Worm (Caenorhabditis elegans): Measurements from ENCODE around the gene nmur-2.
"Not testable (repeated sequence)": the region's sequence is repeated elsewhere in the genome, so short reads cannot be mapped to it uniquely, and the experiment has no call there.

The nmur-2 gene

DNA sequence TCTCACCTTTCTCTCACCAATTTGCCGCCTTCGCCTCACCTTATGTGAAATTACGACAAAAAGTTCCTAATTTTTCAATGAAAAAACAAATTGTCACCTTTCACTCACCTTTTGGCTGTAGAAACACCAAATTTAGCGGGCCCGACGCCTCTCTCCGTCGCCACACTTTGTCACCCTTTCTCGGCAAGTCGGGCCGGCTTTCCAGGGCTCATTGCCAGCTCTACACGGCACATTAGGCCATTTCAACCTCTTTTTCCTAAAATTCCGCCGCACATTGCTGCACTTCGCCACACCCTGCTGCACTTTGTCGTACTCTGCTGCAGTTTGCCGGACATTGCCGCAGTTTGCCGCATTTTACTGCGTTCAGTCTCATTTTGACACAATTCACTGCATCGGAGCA, 23.6 kb downstream of the nmur-2 start:
- no peak for TF ChIP-seq zip-4 (GFP tag; optimal IDR thresholded peaks at IDR 0.05)
- TF ChIP-seq nhr-71 (tag; optimal IDR thresholded peaks at IDR 0.05): no peak
- no peak for TF ChIP-seq nhr-77 (tag; optimal IDR thresholded peaks at IDR 0.05)
- no peak for TF ChIP-seq ceh-63 (GFP tag; optimal IDR thresholded peaks at IDR 0.05)

DNA sequence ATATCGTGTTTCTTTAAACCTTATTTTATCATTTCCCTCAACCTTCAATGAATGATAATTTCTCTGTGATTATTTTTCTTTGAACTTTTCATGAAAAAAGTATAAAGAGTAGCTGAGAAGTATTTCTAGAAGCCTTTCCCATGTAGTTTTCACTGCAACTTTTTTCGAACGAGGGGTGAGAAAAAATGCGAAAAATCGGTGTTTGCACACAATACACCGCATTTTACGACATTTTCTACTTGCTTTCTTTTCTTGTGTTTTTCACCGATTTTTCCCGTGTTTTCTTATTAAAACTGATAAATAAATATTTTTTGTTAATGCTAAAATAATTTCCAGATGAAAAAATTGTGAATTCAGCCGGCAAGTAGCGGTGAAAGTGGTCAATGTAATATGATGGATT, 25.9 kb downstream of the nmur-2 start, which contains the start of gene C50D2.10:
Gene C50D2.10 (plus strand): TSS at position 245 of the 400 bp plus-strand sequence.
- TF ChIP-seq C34B4.2 (tag; optimal IDR thresholded peaks at IDR 0.05); ces-1 (GFP tag; optimal IDR thresholded peaks at IDR 0.05); sptf-1 (tag; optimal IDR thresholded peaks at IDR 0.05): not testable (repeated sequence)

DNA sequence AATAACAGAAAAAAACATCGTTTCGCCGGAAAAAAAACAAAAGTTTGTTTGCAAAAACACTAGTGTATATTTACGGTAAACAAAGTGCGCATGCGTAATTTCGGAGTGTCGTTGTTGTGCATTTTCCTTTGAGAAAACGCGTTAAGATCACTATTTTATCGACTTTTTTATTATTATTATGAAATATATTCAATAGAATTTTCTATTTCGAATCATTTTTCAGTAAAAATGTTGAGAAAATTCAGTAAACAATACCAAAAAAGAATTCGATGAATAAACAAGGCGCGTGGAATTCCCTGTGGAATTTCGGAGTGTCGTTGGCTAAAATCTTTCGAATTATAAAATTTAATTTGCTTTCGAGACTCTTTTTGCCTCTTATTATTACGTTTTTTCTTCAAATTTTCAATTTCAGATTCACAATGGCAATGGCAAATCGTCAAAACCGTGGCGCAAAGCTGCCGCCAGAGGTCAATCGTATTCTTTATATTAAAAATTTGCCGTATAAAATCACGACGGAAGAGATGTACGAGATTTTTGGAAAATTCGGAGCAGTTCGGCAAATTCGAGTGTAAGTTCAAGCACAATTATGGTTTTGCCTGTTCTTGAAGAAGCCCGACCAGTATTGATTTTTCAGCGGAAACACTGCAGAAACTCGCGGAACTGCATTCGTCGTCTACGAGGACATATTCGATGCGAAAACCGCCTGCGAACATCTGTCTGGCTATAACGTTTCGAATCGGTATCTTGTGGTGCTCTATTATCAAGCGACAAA, 26.6 kb downstream of the nmur-2 start, which contains the start of the genes luc-7L3 and sftb-6:
Gene luc-7L3 (minus strand): TSS at position 36 of the 772 bp plus-strand sequence.
Gene sftb-6 (plus strand): TSS at position 413 of the 772 bp plus-strand sequence.
- peak; percentile 58 to 62 for TF ChIP-seq lin-35 (GFP tag; optimal IDR thresholded peaks at IDR 0.05)
- TF ChIP-seq lin-39 (tag; optimal IDR thresholded peaks at IDR 0.05): peak; percentile 56
- no peak for TF ChIP-seq nhr-237 (tag; optimal IDR thresholded peaks at IDR 0.05)
- TF ChIP-seq mep-1 (tag; optimal IDR thresholded peaks at IDR 0.05): peak; percentile 55
- TF ChIP-seq C04F5.9 (tag; optimal IDR thresholded peaks at IDR 0.05): peak; percentile 54
- TF ChIP-seq mab-9 (GFP tag; IDR thresholded peaks at IDR 0.05): peak; percentile 74; the same call in 1 of the 2 replicates
- peak; percentile 9 for TF ChIP-seq elt-2 (tag; optimal IDR thresholded peaks at IDR 0.05)
- TF ChIP-seq pqm-1 (tag; optimal IDR thresholded peaks at IDR 0.05): no peak
- no peak for TF ChIP-seq aly-2 (tag; optimal IDR thresholded peaks at IDR 0.05)
- TF ChIP-seq unc-86 (tag; optimal IDR thresholded peaks at IDR 0.05): peak; percentile 53
- TF ChIP-seq lsy-2 (tag; optimal IDR thresholded peaks at IDR 0.05): peak; percentile 74 to 81
- peak; percentile 73 for TF ChIP-seq snu-23 (GFP tag; optimal IDR thresholded peaks at IDR 0.05)
- no peak for TF ChIP-seq zag-1 (tag; optimal IDR thresholded peaks at IDR 0.05)
- no peak for TF ChIP-seq hlh-17 (GFP tag; optimal IDR thresholded peaks at IDR 0.05; ENCODE audit: borderline replicate concordance)
- peak; percentile 79 for TF ChIP-seq isw-1 (GFP tag; IDR thresholded peaks at IDR 0.05)
- TF ChIP-seq ceh-8 (GFP tag; optimal IDR thresholded peaks at IDR 0.05): peak; percentile 38
- peak; percentile 67 for TF ChIP-seq ceh-88 (GFP tag; IDR thresholded peaks at IDR 0.05)
- TF ChIP-seq egl-27 (tag; optimal IDR thresholded peaks at IDR 0.05): no peak
- peak; percentile 44 for TF ChIP-seq ceh-90 (tag; optimal IDR thresholded peaks at IDR 0.05)
- no peak for TF ChIP-seq ets-5 (GFP tag; IDR thresholded peaks at IDR 0.05)
- TF ChIP-seq blmp-1 (tag; optimal IDR thresholded peaks at IDR 0.05): peak; percentile 22
- peak; percentile 75 for TF ChIP-seq nhr-19 (GFP tag; conservative IDR thresholded peaks at IDR 0.05)
- TF ChIP-seq unc-62 (GFP tag; optimal IDR thresholded peaks at IDR 0.05): no peak
- TF ChIP-seq ztf-4 (tag; optimal IDR thresholded peaks at IDR 0.05): no peak
- no peak for TF ChIP-seq jun-1 (tag; optimal IDR thresholded peaks at IDR 0.05)
- no peak for TF ChIP-seq lir-3 (tag; optimal IDR thresholded peaks at IDR 0.05; ENCODE audit: poor library complexity)
- TF ChIP-seq ceh-82 (tag; optimal IDR thresholded peaks at IDR 0.05): peak in 2 of 3 experiments; percentile 25 to 33
- peak; percentile 92 for TF ChIP-seq alr-1 (tag; optimal IDR thresholded peaks at IDR 0.05; ENCODE audit: borderline replicate concordance)
- no peak for TF ChIP-seq mef-2 (tag; optimal IDR thresholded peaks at IDR 0.05)
- TF ChIP-seq skn-1 (tag; optimal IDR thresholded peaks at IDR 0.05): peak; percentile 50
- TF ChIP-seq fkh-10 (GFP tag; optimal IDR thresholded peaks at IDR 0.05): no peak
- peak; percentile 50 for TF ChIP-seq sup-37 (GFP tag; optimal IDR thresholded peaks at IDR 0.05)
- TF ChIP-seq nhr-47 (tag; optimal IDR thresholded peaks at IDR 0.05): peak; percentile 89
- TF ChIP-seq nhr-76 (tag; optimal IDR thresholded peaks at IDR 0.05): no peak
- TF ChIP-seq lin-14 (GFP tag; optimal IDR thresholded peaks at IDR 0.05): no peak
- TF ChIP-seq xbp-1 (tag; optimal IDR thresholded peaks at IDR 0.05): peak; percentile 74
- peak; percentile 79 for TF ChIP-seq swsn-7 (tag; optimal IDR thresholded peaks at IDR 0.05)
- peak; percentile 46 for TF ChIP-seq pax-3 (tag; optimal IDR thresholded peaks at IDR 0.05)
- TF ChIP-seq efl-1 (optimal IDR thresholded peaks at IDR 0.05): peak; percentile 38 to 48
- peak; percentile 61 to 87 for TF ChIP-seq efl-1 (GFP tag; optimal IDR thresholded peaks at IDR 0.05 in 1 of 2)
- TF ChIP-seq elt-3 (tag; optimal IDR thresholded peaks at IDR 0.05): no peak

All from whole organism, L1 larva.